Worm (Caenorhabditis elegans): Measurements from ENCODE around the gene ZK512.7.

ce11 chrIII:9114076-9114475 is 24.4 kb downstream of the ZK512.7 start:
- TF ChIP-seq snpc-4 (tag; optimal IDR thresholded peaks at IDR 0.05) (no peak), nhr-77 (tag; optimal IDR thresholded peaks at IDR 0.05) (no peak), blmp-1 (tag; optimal IDR thresholded peaks at IDR 0.05) (peak; percentile 0), alr-1 (tag; optimal IDR thresholded peaks at IDR 0.05; ENCODE audit: borderline replicate concordance) (no peak), pag-3 (tag; optimal IDR thresholded peaks at IDR 0.05; ENCODE audit: borderline replicate concordance, insufficient read depth) (no peak), efl-1 (optimal IDR thresholded peaks at IDR 0.05) (no peak), efl-1 (GFP tag; optimal IDR thresholded peaks at IDR 0.05 in 1 of 2) (no peak), elt-3 (tag; optimal IDR thresholded peaks at IDR 0.05) (no peak), lin-39 (tag; optimal IDR thresholded peaks at IDR 0.05) (no peak), C16A3.4 (tag; optimal IDR thresholded peaks at IDR 0.05) (no peak), ztf-11 (tag; optimal IDR thresholded peaks at IDR 0.05) (no peak), tbx-2 (tag; optimal IDR thresholded peaks at IDR 0.05) (no peak), fkh-10 (GFP tag; optimal IDR thresholded peaks at IDR 0.05) (no peak)

Measured in whole organism, L1 larva.